Fruit fly (Drosophila melanogaster): ENCODE data around the gene Dyro.

Dyro gene

DNA sequence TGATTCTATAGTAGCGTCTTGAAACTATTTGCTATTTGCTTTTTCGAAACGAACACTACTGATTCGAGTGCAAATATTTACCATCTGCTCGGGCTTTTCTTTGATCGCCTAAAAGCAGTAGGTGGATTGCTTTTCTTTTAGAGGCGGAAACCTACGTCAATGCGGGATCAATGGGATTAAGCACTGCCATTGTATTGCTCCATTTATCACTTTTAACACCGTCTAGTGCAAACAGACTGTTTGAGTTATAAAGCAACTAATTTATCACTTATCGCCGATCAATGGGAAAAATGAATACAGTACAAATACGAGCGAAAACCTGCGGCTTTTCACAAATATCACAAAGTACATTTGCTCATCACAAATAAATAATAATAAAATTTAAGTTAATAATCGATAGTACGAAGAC, 9.1 kb downstream of the Dyro start (continued):
- no peak for TF ChIP-seq sc (optimal IDR thresholded peaks at IDR 0.05)
- no peak for TF ChIP-seq sc (GFP tag; optimal IDR thresholded peaks at IDR 0.05)
- no peak for TF ChIP-seq en (GFP tag; optimal IDR thresholded peaks at IDR 0.05)

- TF ChIP-seq CG7839 (tag; optimal IDR thresholded peaks at IDR 0.05) (no peak), mirr (GFP tag; optimal IDR thresholded peaks at IDR 0.05) (peak; percentile 80), prd (optimal IDR thresholded peaks at IDR 0.05) (no peak), prd (GFP tag; IDR thresholded peaks at IDR 0.05) (no peak), Deaf1 (tag; optimal IDR thresholded peaks at IDR 0.05) (peak; percentile 25), CG34376 (GFP tag; optimal IDR thresholded peaks at IDR 0.05) (peak; percentile 42), CG14965 (GFP tag; optimal IDR thresholded peaks at IDR 0.05; ENCODE audit: borderline replicate concordance) (no peak), Rfx (GFP tag; IDR thresholded peaks at IDR 0.05) (peak; percentile 30; the same call in 1 of the 2 replicates), corto (GFP tag; optimal IDR thresholded peaks at IDR 0.05) (no peak), Hey (tag; optimal IDR thresholded peaks at IDR 0.05) (peak; percentile 50), ttk (GFP tag; IDR thresholded peaks at IDR 0.05) (0 out of 2 replicates have a peak, but pooled peaks have one; percentile 5), dan (GFP tag; IDR thresholded peaks at IDR 0.05) (no peak), Blimp-1 (GFP tag; optimal IDR thresholded peaks at IDR 0.05) (no peak), CG13287 (GFP tag; IDR thresholded peaks at IDR 0.05; ENCODE audit: partially characterized antibody) (no peak), Taf1 (GFP tag; IDR thresholded peaks at IDR 0.05) (no peak), twi (tag; optimal IDR thresholded peaks at IDR 0.05) (no peak), toy (GFP tag; IDR thresholded peaks at IDR 0.05) (0 out of 2 replicates have a peak, but pooled peaks have one; percentile 37), chm (GFP tag; IDR thresholded peaks at IDR 0.05) (0 out of 2 replicates have a peak, but pooled peaks have one; percentile 41), CG7963 (GFP tag; IDR thresholded peaks at IDR 0.05; ENCODE audit: partially characterized antibody) (peak; percentile 65), CG9817 (tag; optimal IDR thresholded peaks at IDR 0.05) (peak; percentile 26), amos (GFP tag; IDR thresholded peaks at IDR 0.05; ENCODE audit: partially characterized antibody) (no peak; the same call in 1 of the 2 replicates), Stat92E (GFP tag; optimal IDR thresholded peaks at IDR 0.05) (peak in 2 of 3 experiments; percentile 69 to 89), eve (GFP tag; optimal IDR thresholded peaks at IDR 0.05) (peak in 1 of 2 experiments; percentile 38), Hand (GFP tag; optimal IDR thresholded peaks at IDR 0.05) (peak; percentile 6), CG31224 (GFP tag; IDR thresholded peaks at IDR 0.05) (0 out of 2 replicates have a peak, but pooled peaks have one; percentile 10), run (tag; optimal IDR thresholded peaks at IDR 0.05) (no peak), CG8089 (GFP tag; optimal IDR thresholded peaks at IDR 0.05) (no peak), exex (tag; optimal IDR thresholded peaks at IDR 0.05) (peak; percentile 22), B-H2 (GFP tag; optimal IDR thresholded peaks at IDR 0.05) (peak; percentile 55), so (GFP tag; IDR thresholded peaks at IDR 0.05) (peak; percentile 58; the same call in 1 of the 3 replicates), ci (GFP tag; IDR thresholded peaks at IDR 0.05) (0 out of 3 replicates have a peak, but pooled peaks have one; percentile 15), CG18599 (GFP tag; optimal IDR thresholded peaks at IDR 0.05) (peak; percentile 48), D19B (GFP tag; optimal IDR thresholded peaks at IDR 0.05) (peak; percentile 88), sr (GFP tag; IDR thresholded peaks at IDR 0.05) (0 out of 3 replicates have a peak, but pooled peaks have one; percentile 21), Dek (tag; optimal IDR thresholded peaks at IDR 0.05) (peak; percentile 24), Dll (GFP tag; IDR thresholded peaks at IDR 0.05; ENCODE audit: partially characterized antibody) (0 out of 4 replicates have a peak, but pooled peaks have one; percentile 18), Fer2 (tag; optimal IDR thresholded peaks at IDR 0.05) (no peak), CG6272 (GFP tag; IDR thresholded peaks at IDR 0.05) (peak; percentile 30; the same call in 1 of the 2 replicates), CG12769 (tag; optimal IDR thresholded peaks at IDR 0.05) (peak; percentile 82), sd (tag; optimal IDR thresholded peaks at IDR 0.05) (peak; percentile 87), CG32532 (GFP tag; IDR thresholded peaks at IDR 0.05) (peak; percentile 20; the same call in 1 of the 2 replicates), Atf6 (GFP tag; IDR thresholded peaks at IDR 0.05) (peak; percentile 67), schlank (tag; optimal IDR thresholded peaks at IDR 0.05) (peak; percentile 64)
Measured at dm6 chr3L:11285572-11286276, 10.0 kb downstream of the Dyro start.

All from whole organism, embryonic.